Fruit fly (Drosophila melanogaster): ENCODE data around the gene Prosalpha6.
A peak's percentile ranks its signal among the peaks of the same experiment; 100 is the strongest.

DNA sequence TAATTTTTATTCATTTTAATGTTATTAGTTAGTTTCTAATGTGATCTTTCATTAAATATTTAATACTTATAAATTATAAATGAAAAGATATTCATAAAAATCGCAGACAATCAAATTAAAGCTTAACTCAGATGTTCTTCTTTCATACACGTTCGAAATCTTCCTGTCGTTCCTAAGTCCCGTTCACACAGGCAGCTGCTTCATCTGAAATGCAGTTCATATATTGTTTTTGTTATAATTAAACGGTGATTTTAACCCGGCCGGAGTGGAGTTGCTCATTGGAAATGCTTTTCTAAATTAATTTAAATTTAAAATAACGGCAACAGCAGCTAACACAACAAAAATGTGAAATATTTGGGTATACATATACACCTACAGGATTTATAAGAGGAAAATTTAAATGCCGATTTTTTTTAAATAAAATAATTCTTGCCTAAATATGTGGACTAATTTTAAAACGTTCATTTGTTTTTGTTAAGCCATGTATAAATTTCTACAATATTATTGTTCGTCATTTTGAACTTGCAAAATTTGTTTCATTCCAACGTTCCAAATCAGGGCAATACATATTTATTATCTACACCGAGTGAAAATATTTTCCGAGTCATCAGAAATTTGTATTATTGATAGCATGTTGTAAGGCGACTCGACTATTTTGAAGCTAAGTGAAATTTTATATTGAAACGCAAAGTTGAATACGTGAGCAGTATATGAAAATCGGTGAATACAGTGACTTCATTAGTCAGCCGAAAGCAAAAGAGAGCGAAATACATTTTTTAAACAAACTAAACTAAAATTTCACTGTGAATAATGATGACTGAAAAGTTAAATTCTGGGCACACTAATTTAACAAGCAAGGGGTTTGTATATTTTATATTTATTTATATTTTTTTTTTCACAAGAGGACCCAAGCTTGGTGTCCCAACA, 17.8 kb downstream of the Prosalpha6 start, which contains the start of gene me31B:
- TF ChIP-seq Mnt (GFP tag; optimal IDR thresholded peaks at IDR 0.05) (no peak), tj (GFP tag; optimal IDR thresholded peaks at IDR 0.05) (peak; percentile 30), Hr96 (GFP tag; optimal IDR thresholded peaks at IDR 0.05) (no peak), CG5204 (GFP tag; optimal IDR thresholded peaks at IDR 0.05) (no peak), CG14711 (tag; optimal IDR thresholded peaks at IDR 0.05) (no peak), toe (GFP tag; optimal IDR thresholded peaks at IDR 0.05) (no peak), CG33017 (tag; optimal IDR thresholded peaks at IDR 0.05) (no peak), CG11617 (GFP tag; optimal IDR thresholded peaks at IDR 0.05) (no peak), ovo (GFP tag; optimal IDR thresholded peaks at IDR 0.05) (no peak), CG7101 (tag; optimal IDR thresholded peaks at IDR 0.05) (no peak), bab1 (GFP tag; optimal IDR thresholded peaks at IDR 0.05) (no peak), CG12768 (GFP tag; optimal IDR thresholded peaks at IDR 0.05) (no peak), pad (GFP tag; optimal IDR thresholded peaks at IDR 0.05) (no peak), CG7045 (GFP tag; optimal IDR thresholded peaks at IDR 0.05) (no peak)

Data from whole organism, adult.